Fruit fly (Drosophila melanogaster): ENCODE results near the gene unc-13.

Gene unc-13

dm6 chr4:904667-905066 is 7.5 kb downstream of the unc-13 start:
- TF ChIP-seq CG10631 (GFP tag; optimal IDR thresholded peaks at IDR 0.05), result peak; percentile 13
- TF ChIP-seq Hr38 (GFP tag; optimal IDR thresholded peaks at IDR 0.05), result no peak

dm6 chr4:896134-896533 is 16.0 kb downstream of the unc-13 start:
- TF ChIP-seq CG8119 (GFP tag; IDR thresholded peaks at IDR 0.05) (no peak), spab (GFP tag; optimal IDR thresholded peaks at IDR 0.05) (no peak), topi (GFP tag; optimal IDR thresholded peaks at IDR 0.05) (no peak), CG10669 (GFP tag; optimal IDR thresholded peaks at IDR 0.05) (no peak), CG31627 (GFP tag; optimal IDR thresholded peaks at IDR 0.05) (no peak), OdsH (GFP tag; optimal IDR thresholded peaks at IDR 0.05) (no peak), CG4318 (GFP tag; optimal IDR thresholded peaks at IDR 0.05) (no peak), fkh (GFP tag; optimal IDR thresholded peaks at IDR 0.05) (no peak), Sox15 (GFP tag; optimal IDR thresholded peaks at IDR 0.05) (no peak), CG11902 (GFP tag; optimal IDR thresholded peaks at IDR 0.05) (no peak), CG34406 (GFP tag; optimal IDR thresholded peaks at IDR 0.05) (no peak), cyc (GFP tag; optimal IDR thresholded peaks at IDR 0.05) (no peak), Eip78C (GFP tag) (no peak), CG1621 (tag; optimal IDR thresholded peaks at IDR 0.05) (no peak), lz (GFP tag; optimal IDR thresholded peaks at IDR 0.05) (no peak), CG6792 (GFP tag; optimal IDR thresholded peaks at IDR 0.05) (no peak)

- TF ChIP-seq CG6276 (GFP tag; optimal IDR thresholded peaks at IDR 0.05) (no peak), Eip78C (GFP tag) (peak; percentile 72), Hr4 (GFP tag; optimal IDR thresholded peaks at IDR 0.05) (peak; percentile 6), Met (GFP tag; optimal IDR thresholded peaks at IDR 0.05) (peak; percentile 27), CG31627 (GFP tag; optimal IDR thresholded peaks at IDR 0.05) (no peak), topi (GFP tag; optimal IDR thresholded peaks at IDR 0.05) (peak; percentile 13), OdsH (GFP tag; optimal IDR thresholded peaks at IDR 0.05) (peak; percentile 30), CG11294 (GFP tag; IDR thresholded peaks at IDR 0.05) (no peak), CG6854 (GFP tag; optimal IDR thresholded peaks at IDR 0.05) (no peak), pdm3 (GFP tag; optimal IDR thresholded peaks at IDR 0.05) (peak; percentile 5), CG10631 (GFP tag; optimal IDR thresholded peaks at IDR 0.05) (peak; percentile 12), net (GFP tag; optimal IDR thresholded peaks at IDR 0.05) (no peak), esn (GFP tag; optimal IDR thresholded peaks at IDR 0.05) (peak; percentile 45)
These were observed 32.9 kb downstream of the unc-13 start for dm6 chr4:879061-879708.

- no peak for TF ChIP-seq CG34406 (GFP tag; optimal IDR thresholded peaks at IDR 0.05)
- no peak for TF ChIP-seq vri (GFP tag; optimal IDR thresholded peaks at IDR 0.05)
- TF ChIP-seq CG32006 (GFP tag; optimal IDR thresholded peaks at IDR 0.05), result no peak
- TF ChIP-seq CG6163 (GFP tag; IDR thresholded peaks at IDR 0.05), result no peak
- no peak for TF ChIP-seq fd59A (GFP tag; optimal IDR thresholded peaks at IDR 0.05)
- TF ChIP-seq fkh (GFP tag; optimal IDR thresholded peaks at IDR 0.05), result no peak
- TF ChIP-seq CG16779 (tag; optimal IDR thresholded peaks at IDR 0.05), result no peak
- TF ChIP-seq CG8119 (GFP tag; IDR thresholded peaks at IDR 0.05), result no peak
- TF ChIP-seq CG1621 (tag; optimal IDR thresholded peaks at IDR 0.05), result no peak
These were observed 44.2 kb downstream of the unc-13 start for dm6 chr4:867937-868336.

- peak; percentile 1 for TF ChIP-seq esn (GFP tag; optimal IDR thresholded peaks at IDR 0.05)
- TF ChIP-seq Gug (GFP tag; IDR thresholded peaks at IDR 0.05), result no peak
- no peak for TF ChIP-seq Lpt (GFP tag; optimal IDR thresholded peaks at IDR 0.05)
- no peak for TF ChIP-seq fd59A (GFP tag; optimal IDR thresholded peaks at IDR 0.05)
- no peak for TF ChIP-seq Sox14 (GFP tag; optimal IDR thresholded peaks at IDR 0.05)
- no peak for TF ChIP-seq CG15336 (GFP tag; IDR thresholded peaks at IDR 0.05)
- TF ChIP-seq Eip75B (GFP tag; optimal IDR thresholded peaks at IDR 0.05), result no peak
- no peak for TF ChIP-seq CG8632 (GFP tag; optimal IDR thresholded peaks at IDR 0.05)
- no peak for TF ChIP-seq CG32006 (GFP tag; optimal IDR thresholded peaks at IDR 0.05)
- TF ChIP-seq CG3032 (tag; optimal IDR thresholded peaks at IDR 0.05), result peak; percentile 42
- no peak for TF ChIP-seq Sox102F (GFP tag; optimal IDR thresholded peaks at IDR 0.05)
- TF ChIP-seq CG11294 (GFP tag; IDR thresholded peaks at IDR 0.05), result no peak
- TF ChIP-seq CG6276 (GFP tag; optimal IDR thresholded peaks at IDR 0.05), result no peak
- no peak for TF ChIP-seq CG8319 (GFP tag; optimal IDR thresholded peaks at IDR 0.05)
- peak; percentile 8 for TF ChIP-seq CG6854 (GFP tag; optimal IDR thresholded peaks at IDR 0.05)
- TF ChIP-seq CG16779 (tag; optimal IDR thresholded peaks at IDR 0.05), result no peak
- TF ChIP-seq CG4318 (GFP tag; optimal IDR thresholded peaks at IDR 0.05), result no peak
- TF ChIP-seq topi (GFP tag; optimal IDR thresholded peaks at IDR 0.05), result no peak
These were observed 45.5 kb downstream of the unc-13 start, which contains the start of gene Gyf for dm6 chr4:866437-867216. Gene Gyf, minus strand, starts transcription at chr4:867025.

Measured in whole organism, prepupa.